1 fruit fly cellular context compared by ENCODE assay signal in genomic region chr3L:10656451-10657198, dm6.
TF ChIP-seq lines count a peak whose summit lies in the region.

No protein-coding gene starts in this region.

TF ChIP-seq in whole organism, embryonic, 481 proteins besides CTCF, POLR2A, EP300 and RAD21 (continued from another document):
- TF ChIP-seq chinmo (GFP tag; IDR thresholded peaks at IDR 0.05; lab: Robert Waterston, UW; ENCODE audit: partially characterized antibody): no peak
- TF ChIP-seq corto (GFP tag; optimal IDR thresholded peaks at IDR 0.05; lab: Kevin White, UChicago): no peak
- no peak for TF ChIP-seq Doc3 (GFP tag; IDR thresholded peaks at IDR 0.05; lab: Robert Waterston, UW; ENCODE audit: partially characterized antibody)
- peak; percentile 40 for TF ChIP-seq CG8281 (tag; optimal IDR thresholded peaks at IDR 0.05; lab: Kevin White, UChicago)
- peak; percentile 12 for TF ChIP-seq sd (tag; optimal IDR thresholded peaks at IDR 0.05; lab: Kevin White, UChicago)
- TF ChIP-seq grau (tag; optimal IDR thresholded peaks at IDR 0.05; lab: Kevin White, UChicago): peak; percentile 43
- TF ChIP-seq Lim3 (GFP tag; IDR thresholded peaks at IDR 0.05; lab: Robert Waterston, UW): no peak
